Fruit fly (Drosophila melanogaster) whole organism, adult: ENCODE results near the gene CG31189.

Source experiments
- CG11617 ChIP-seq: fragments of 200-800 bp; sonication (Bioruptor generic); optimal IDR thresholded peaks from 2 replicates; lab custom pipeline; 2017; ENCODE audit warnings: mild to moderate bottlenecking, missing biosample characterization, missing genetic modification reagents, missing genetic modification characterization
- CG12768 ChIP-seq: fragments of 200-800 bp; sonication (Bioruptor generic); optimal IDR thresholded peaks from 2 replicates; lab custom pipeline; 2017; ENCODE audit warnings: missing biosample characterization, missing genetic modification characterization, mild to moderate bottlenecking, moderate library complexity, missing genetic modification reagents
- CG14711 ChIP-seq: fragments of 200-800 bp; sonication (Bioruptor generic); optimal IDR thresholded peaks from 2 replicates; lab custom pipeline; 2018; ENCODE audit warnings: missing biosample characterization, mild to moderate bottlenecking, missing genetic modification characterization, moderate library complexity
- CG5204 ChIP-seq: fragments of 200-800 bp; sonication (Bioruptor generic); optimal IDR thresholded peaks from 2 replicates; lab custom pipeline; 2016; ENCODE audit warnings: missing biosample characterization, missing genetic modification characterization
- CG7045 ChIP-seq: fragments of 200-800 bp; sonication (Bioruptor generic); optimal IDR thresholded peaks from 2 replicates; lab custom pipeline; 2017; ENCODE audit warnings: missing biosample characterization, mild to moderate bottlenecking, missing genetic modification characterization
- CG7101 ChIP-seq: fragments of 200-800 bp; sonication (Bioruptor generic); optimal IDR thresholded peaks from 2 replicates; lab custom pipeline; 2018; ENCODE audit warnings: missing biosample characterization, mild to moderate bottlenecking, missing genetic modification characterization, moderate library complexity
- Crg-1 ChIP-seq: fragments of 200-800 bp; sonication (Bioruptor generic); optimal IDR thresholded peaks from 2 replicates; lab custom pipeline; 2016; ENCODE audit warnings: missing biosample characterization, missing genetic modification characterization
- Hr96 ChIP-seq: fragments of 200-800 bp; sonication (Bioruptor generic); optimal IDR thresholded peaks from 2 replicates; lab custom pipeline; 2016; ENCODE audit warnings: missing biosample characterization, missing genetic modification characterization
- Mnt ChIP-seq: fragments of 200-800 bp; sonication (Bioruptor generic); optimal IDR thresholded peaks from 2 replicates; lab custom pipeline; 2016; ENCODE audit warnings: missing biosample characterization, mild to moderate bottlenecking, missing genetic modification characterization
- bab1 ChIP-seq: fragments of 200-800 bp; sonication (Bioruptor generic); optimal IDR thresholded peaks from 3 replicates; lab custom pipeline; 2019; ENCODE audit warnings: missing biosample characterization, mild to moderate bottlenecking, missing genetic modification characterization, moderate library complexity
- cnc ChIP-seq, 2 experiments: fragments of >200 bp; optimal IDR thresholded peaks; 2 replicates each; lab custom pipeline; 2017
- kay ChIP-seq: fragments of 200-800 bp; sonication (Bioruptor generic); peaks from one replicate; lab custom pipeline; 2016; ENCODE audit warnings: missing biosample characterization, missing genetic modification characterization, borderline replicate concordance
- tj ChIP-seq: fragments of 200-800 bp; sonication (Bioruptor generic); optimal IDR thresholded peaks from 3 replicates; lab custom pipeline; 2017; ENCODE audit warnings: missing biosample characterization, mild to moderate bottlenecking, missing genetic modification characterization, moderate library complexity
- toe ChIP-seq: fragments of 200-800 bp; sonication (Bioruptor generic); optimal IDR thresholded peaks from 2 replicates; lab custom pipeline; 2016; ENCODE audit warnings: missing biosample characterization, missing genetic modification characterization

DNA sequence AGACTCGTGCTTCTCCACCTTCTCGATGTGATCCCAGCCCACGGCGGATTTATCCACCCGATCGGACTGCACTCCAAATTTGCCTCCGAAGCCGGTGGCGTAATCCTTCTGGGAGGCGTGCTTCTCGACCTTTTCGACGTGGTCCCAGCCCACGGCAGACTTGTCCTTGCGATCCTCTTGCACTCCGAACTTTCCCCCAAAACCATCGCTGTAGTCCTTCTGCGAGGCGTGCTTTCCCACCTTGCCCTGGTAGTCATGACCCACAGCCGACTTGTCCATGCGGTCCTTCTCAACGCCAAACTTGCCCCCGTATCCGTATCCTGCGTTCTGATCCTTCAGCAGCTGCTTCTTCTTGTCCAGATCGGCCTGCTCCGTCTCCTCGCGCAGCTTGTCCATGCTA lies 17.8 kb upstream of the CG31189 start:
- TF ChIP-seq cnc (optimal IDR thresholded peaks at IDR 0.05; lab: Kevin White, UChicago) = no peak
- no peak for TF ChIP-seq tj
- TF ChIP-seq CG5204 = no peak
- TF ChIP-seq CG7045 = no peak
- no peak for TF ChIP-seq kay
- no peak for TF ChIP-seq CG7101 (tag; lab: Kevin White, UChicago)
- TF ChIP-seq CG14711 (tag; lab: Kevin White, UChicago) = no peak
- no peak for TF ChIP-seq toe (GFP tag; lab: Kevin White, UChicago)
- no peak for TF ChIP-seq CG12768 (GFP tag; lab: Kevin White, UChicago)
- TF ChIP-seq CG11617 = no peak
- no peak for TF ChIP-seq Crg-1 (GFP tag; lab: Kevin White, UChicago)
- TF ChIP-seq bab1 (GFP tag; lab: Kevin White, UChicago) = no peak
- no peak for TF ChIP-seq Hr96 (GFP tag; lab: Kevin White, UChicago)
- no peak for TF ChIP-seq Mnt (GFP tag; lab: Kevin White, UChicago)
